Fruit fly (Drosophila melanogaster) whole organism, embryonic: ENCODE measurements around the gene CG34160.

Experiments used
- Ada2b ChIP-seq: fragments of 200-800 bp; sonication (Bioruptor generic); IDR thresholded peaks from 2 replicates; pipeline ENCODE4 v1.3.6; 2022; ENCODE audit warnings: missing biosample characterization, missing genetic modification characterization
- Blimp-1 ChIP-seq: fragments of 200-800 bp; sonication (Bioruptor generic); optimal IDR thresholded peaks from 3 replicates; lab custom pipeline; 2018; ENCODE audit warnings: missing biosample characterization, missing genetic modification characterization, mild to moderate bottlenecking, moderate library complexity, missing genetic modification reagents
- CG10543 ChIP-seq: fragments of 200-800 bp; sonication (Bioruptor generic); optimal IDR thresholded peaks from 3 replicates; lab custom pipeline; 2017; ENCODE audit warnings: missing biosample characterization, mild to moderate bottlenecking, missing genetic modification characterization, moderate library complexity
- CG11085 ChIP-seq: fragments of 200-800 bp; sonication (Bioruptor generic); IDR thresholded peaks from 2 replicates; pipeline ENCODE4 v1.3.6; 2022; ENCODE audit warnings: missing biosample characterization, missing genetic modification characterization
- CG11504 ChIP-seq: fragments of 200-800 bp; sonication (Bioruptor generic); optimal IDR thresholded peaks from 3 replicates; lab custom pipeline; 2019; ENCODE audit warnings: missing biosample characterization, mild to moderate bottlenecking, missing genetic modification characterization, moderate library complexity
- CG11695 ChIP-seq: fragments of 200-800 bp; sonication (Bioruptor generic); IDR thresholded peaks from 3 replicates; pipeline ENCODE4 v1.3.6; 2022; ENCODE audit warnings: missing biosample characterization, missing genetic modification characterization
- CG12236 ChIP-seq: fragments of 200-800 bp; sonication (Bioruptor generic); optimal IDR thresholded peaks from 2 replicates; lab custom pipeline; 2016; ENCODE audit warnings: missing biosample characterization, missing genetic modification characterization
- CG14441 ChIP-seq: fragments of 200-800 bp; sonication (Bioruptor generic); IDR thresholded peaks from 2 replicates; pipeline ENCODE4 v1.3.6; 2022; ENCODE audit warnings: missing biosample characterization, missing genetic modification characterization
- CG16779 ChIP-seq: fragments of 200-800 bp; sonication (Bioruptor generic); IDR thresholded peaks from 2 replicates; pipeline ENCODE4 v1.3.6; 2022; ENCODE audit warnings: missing biosample characterization, missing genetic modification characterization
- CG17912 ChIP-seq: fragments of 200-800 bp; sonication (Bioruptor generic); optimal IDR thresholded peaks from 2 replicates; lab custom pipeline; 2018; ENCODE audit warnings: missing biosample characterization, mild to moderate bottlenecking, missing genetic modification characterization
- CG1832 ChIP-seq: fragments of 200-800 bp; sonication (Bioruptor generic); optimal IDR thresholded peaks from 2 replicates; lab custom pipeline; 2017; ENCODE audit warnings: missing biosample characterization, mild to moderate bottlenecking, missing genetic modification characterization, inconsistent platforms
- CG2712 ChIP-seq: fragments of 200-800 bp; optimal IDR thresholded peaks from 3 replicates; lab custom pipeline; 2019; ENCODE audit warnings: missing biosample characterization, mild to moderate bottlenecking, missing genetic modification characterization, moderate library complexity
- CG30020 ChIP-seq: fragments of 200-800 bp; optimal IDR thresholded peaks from 2 replicates; lab custom pipeline; 2019; ENCODE audit warnings: missing biosample characterization, mild to moderate bottlenecking, missing genetic modification characterization, moderate library complexity
- CG4617 ChIP-seq: fragments of 200-800 bp; sonication (Bioruptor generic); optimal IDR thresholded peaks from 3 replicates; lab custom pipeline; 2016; ENCODE audit warnings: missing biosample characterization, missing genetic modification characterization, borderline replicate concordance
- CG6272 ChIP-seq: fragments of 200-800 bp; sonication (Bioruptor generic); IDR thresholded peaks from 2 replicates; pipeline ENCODE4 v1.3.6; 2022; ENCODE audit warnings: missing biosample characterization, missing genetic modification characterization
- CG6813 ChIP-seq: fragments of 200-800 bp; sonication (Bioruptor generic); optimal IDR thresholded peaks from 2 replicates; lab custom pipeline; 2017; ENCODE audit warnings: missing biosample characterization, missing genetic modification characterization, mild to moderate bottlenecking, moderate library complexity, missing genetic modification reagents
- CG7987 ChIP-seq: fragments of 200-800 bp; sonication (Bioruptor generic); optimal IDR thresholded peaks from 2 replicates; lab custom pipeline; 2018; ENCODE audit warnings: missing biosample characterization, mild to moderate bottlenecking, missing genetic modification characterization, moderate library complexity
- E2f1 ChIP-seq: fragments of 200-800 bp; sonication (Bioruptor generic); IDR thresholded peaks from 2 replicates; pipeline ENCODE4 v1.3.6; 2022; ENCODE audit warnings: missing biosample characterization, missing genetic modification characterization
- GATAe ChIP-seq: fragments of 200-800 bp; sonication (Bioruptor generic); conservative IDR thresholded peaks from 2 replicates; pipeline ENCODE4 v1.3.6; 2022; ENCODE audit warnings: missing biosample characterization, missing genetic modification characterization
- Hey ChIP-seq: fragments of 200-800 bp; sonication (Bioruptor generic); optimal IDR thresholded peaks from 3 replicates; lab custom pipeline; 2018; ENCODE audit warnings: missing biosample characterization, mild to moderate bottlenecking, missing genetic modification characterization
- HmgZ ChIP-seq: fragments of 200-800 bp; sonication (Bioruptor generic); optimal IDR thresholded peaks from 2 replicates; lab custom pipeline; 2018; ENCODE audit warnings: missing biosample characterization, mild to moderate bottlenecking, missing genetic modification characterization
- Jarid2 ChIP-seq: fragments of 200-800 bp; sonication (Bioruptor generic); optimal IDR thresholded peaks from 3 replicates; lab custom pipeline; 2017; ENCODE audit warnings: mild to moderate bottlenecking, missing biosample characterization, missing genetic modification reagents, missing genetic modification characterization
- MTF-1 ChIP-seq: fragments of 200-800 bp; sonication (Bioruptor generic); optimal IDR thresholded peaks from 2 replicates; lab custom pipeline; 2018; ENCODE audit warnings: missing biosample characterization, mild to moderate bottlenecking, missing genetic modification characterization, borderline replicate concordance
- Med ChIP-seq: fragments of 200-800 bp; sonication (Bioruptor generic); peaks from one replicate; lab custom pipeline; 2016; ENCODE audit warnings: missing biosample characterization, missing genetic modification characterization, mild to moderate bottlenecking, inconsistent platforms, moderate library complexity
- NfI ChIP-seq: fragments of 200-800 bp; sonication (Bioruptor generic); optimal IDR thresholded peaks from 3 replicates; lab custom pipeline; 2018; ENCODE audit warnings: missing biosample characterization, mild to moderate bottlenecking, missing genetic modification characterization, moderate library complexity
- Oaz ChIP-seq: fragments of 200-800 bp; sonication (Bioruptor generic); IDR thresholded peaks from 2 replicates; pipeline ENCODE4 v1.3.6; 2022; ENCODE audit warnings: missing biosample characterization, missing genetic modification characterization
- Ptx1 ChIP-seq: fragments of 200-800 bp; sonication (Bioruptor generic); IDR thresholded peaks from 2 replicates; pipeline ENCODE4 v1.3.6; 2022; ENCODE audit warnings: missing biosample characterization, missing genetic modification characterization
- Sry-β ChIP-seq: fragments of 200-800 bp; sonication (Bioruptor generic); optimal IDR thresholded peaks from 2 replicates; lab custom pipeline; 2018; ENCODE audit warnings: missing biosample characterization, mild to moderate bottlenecking, missing genetic modification characterization, moderate library complexity
- Xrp1 ChIP-seq: fragments of 200-800 bp; sonication (Bioruptor generic); IDR thresholded peaks from 2 replicates; pipeline ENCODE4 v1.3.6; 2022; ENCODE audit warnings: missing biosample characterization, missing genetic modification characterization
- ap ChIP-seq: fragments of 200-800 bp; sonication (Bioruptor generic); IDR thresholded peaks from 2 replicates; pipeline ENCODE4 v1.3.6; 2022; ENCODE audit warnings: missing biosample characterization, missing genetic modification characterization
- ara ChIP-seq: fragments of 200-800 bp; sonication (Bioruptor generic); IDR thresholded peaks from 2 replicates; pipeline ENCODE4 v1.3.6; 2022; ENCODE audit warnings: missing biosample characterization, missing genetic modification characterization
- bab2 ChIP-seq: fragments of 200-800 bp; sonication (Bioruptor generic); optimal IDR thresholded peaks from 2 replicates; lab custom pipeline; 2016; ENCODE audit warnings: missing biosample characterization, missing genetic modification characterization
- bigmax ChIP-seq: fragments of 200-800 bp; sonication (Bioruptor generic); optimal IDR thresholded peaks from 2 replicates; lab custom pipeline; 2018; ENCODE audit warnings: missing biosample characterization, mild to moderate bottlenecking, missing genetic modification characterization
- chn ChIP-seq: fragments of 200-800 bp; sonication (Bioruptor generic); optimal IDR thresholded peaks from 2 replicates; lab custom pipeline; 2016; ENCODE audit warnings: missing biosample characterization, missing genetic modification characterization
- eve ChIP-seq, 2 experiments: fragments of >200 bp; optimal IDR thresholded peaks; 2 replicates each; lab custom pipeline; 2017; ENCODE audit warnings: missing biosample characterization in 2 of 2, missing genetic modification characterization in 2 of 2
- gem ChIP-seq: fragments of 200-800 bp; sonication (Bioruptor generic); optimal IDR thresholded peaks from 2 replicates; lab custom pipeline; 2019; ENCODE audit warnings: missing biosample characterization, mild to moderate bottlenecking, missing genetic modification characterization, moderate library complexity
- grau ChIP-seq: fragments of 200-800 bp; optimal IDR thresholded peaks from 3 replicates; lab custom pipeline; 2019; ENCODE audit warnings: missing biosample characterization, mild to moderate bottlenecking, missing genetic modification characterization, moderate library complexity
- insv ChIP-seq, 2 experiments: fragments of 200-800 bp; sonication (Bioruptor generic); optimal IDR thresholded peaks; 3 replicates each; lab custom pipeline; 2016 to 2018; ENCODE audit warnings: missing biosample characterization in 2 of 2, missing genetic modification characterization in 2 of 2
- jigr1 ChIP-seq: fragments of 200-800 bp; sonication (Bioruptor generic); IDR thresholded peaks from 3 replicates; pipeline ENCODE4 v1.3.6; 2022; ENCODE audit warnings: missing biosample characterization, missing genetic modification characterization
- otp ChIP-seq: fragments of 200-800 bp; sonication (Bioruptor generic); IDR thresholded peaks from 3 replicates; pipeline ENCODE4, ENCODE4 v1.3.6; 2022; ENCODE audit warnings: missing biosample characterization, missing genetic modification characterization
- phol ChIP-seq: fragments of 200-800 bp; sonication (Bioruptor generic); optimal IDR thresholded peaks from 3 replicates; lab custom pipeline; 2018; ENCODE audit warnings: missing biosample characterization, mild to moderate bottlenecking, missing genetic modification characterization, moderate library complexity
- prd ChIP-seq, 3 experiments: fragments of >200 bp in 2 of 3; fragments of 200-800 bp in 1 of 3; sonication (Bioruptor generic) in 1 of 3; optimal IDR thresholded peaks in 2 of 3; IDR thresholded peaks in 1 of 3; 2 replicates in 2 of 3; 3 replicates in 1 of 3; pipeline versions ENCODE4 v1.3.6 to Lab custom; 2017 to 2022; ENCODE audit warnings: missing biosample characterization in 1 of 3, missing genetic modification characterization in 1 of 3
- ranshi ChIP-seq: fragments of 200-800 bp; sonication (Bioruptor generic); IDR thresholded peaks from 2 replicates; pipeline ENCODE4 v1.3.6; 2022; ENCODE audit warnings: missing biosample characterization, missing genetic modification characterization
- slbo ChIP-seq: fragments of 200-800 bp; sonication (Bioruptor generic); IDR thresholded peaks from 2 replicates; pipeline ENCODE4 v1.3.6; 2022; ENCODE audit warnings: missing biosample characterization, missing genetic modification characterization
- tgo ChIP-seq: fragments of 200-800 bp; sonication (Bioruptor generic); IDR thresholded peaks from 3 replicates; pipeline ENCODE4 v1.3.6; 2022; ENCODE audit warnings: missing biosample characterization, missing genetic modification characterization
- tup ChIP-seq: fragments of 200-800 bp; sonication (Bioruptor generic); optimal IDR thresholded peaks from 2 replicates; lab custom pipeline; 2016; ENCODE audit warnings: missing biosample characterization, mild to moderate bottlenecking, missing genetic modification characterization, moderate library complexity
- twi ChIP-seq: fragments of 200-800 bp; optimal IDR thresholded peaks from 2 replicates; lab custom pipeline; 2019; ENCODE audit warnings: missing biosample characterization, mild to moderate bottlenecking, missing genetic modification characterization, moderate library complexity
- unc-4 ChIP-seq: fragments of 200-800 bp; sonication (Bioruptor generic); IDR thresholded peaks from 2 replicates; pipeline ENCODE4 v1.3.6; 2022; ENCODE audit warnings: missing biosample characterization, missing genetic modification characterization; ENCODE audit not compliant: partially characterized antibody
- vvl ChIP-seq: fragments of 200-800 bp; sonication (Bioruptor generic); IDR thresholded peaks from 2 replicates; pipeline ENCODE4 v1.3.6; 2022; ENCODE audit warnings: missing biosample characterization, missing genetic modification characterization
- zfh1 ChIP-seq: fragments of 200-800 bp; sonication (Bioruptor generic); IDR thresholded peaks from 3 replicates; pipeline ENCODE4 v1.3.6; 2022; ENCODE audit warnings: missing biosample characterization, missing genetic modification characterization

The CG34160 gene

DNA sequence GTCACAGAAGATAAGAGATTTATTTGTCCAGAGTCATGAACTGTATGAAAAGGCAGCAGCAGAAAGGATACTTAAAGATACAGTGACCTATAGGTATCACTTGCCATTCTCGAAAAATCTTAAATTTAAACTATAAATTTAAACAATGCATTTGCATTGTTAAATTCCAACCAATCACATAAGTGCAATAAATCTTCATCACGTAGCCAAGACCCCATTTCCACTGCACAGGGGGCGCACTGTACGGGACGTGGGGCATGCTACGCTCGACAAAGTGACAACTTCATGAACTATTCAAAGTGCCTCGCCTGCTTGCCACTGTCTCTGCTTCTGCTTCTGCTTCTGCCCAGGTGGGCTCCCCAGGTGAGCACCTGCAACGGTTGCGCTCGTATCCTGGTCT lies 24.3 kb upstream of the CG34160 start (continued):
- TF ChIP-seq CG4617 (no peak), phol (tag; lab: Kevin White, UChicago) (peak; percentile 8), zfh1 (GFP tag; lab: Robert Waterston, UW) (peak; percentile 63; the same call in 2 of the 3 replicates), MTF-1 (GFP tag; lab: Kevin White, UChicago) (no peak), CG7987 (no peak), ap (GFP tag; lab: Robert Waterston, UW) (peak; percentile 14; the same call in 1 of the 2 replicates), tgo (GFP tag; lab: Robert Waterston, UW) (peak; percentile 19; the same call in 1 of the 3 replicates), prd (optimal IDR thresholded peaks at IDR 0.05; lab: Kevin White, UChicago) (no peak), prd (GFP tag; IDR thresholded peaks at IDR 0.05; lab: Robert Waterston, UW) (peak; percentile 29; the same call in 1 of the 3 replicates), gem (tag; lab: Kevin White, UChicago) (peak; percentile 23), CG1832 (no peak), CG11085 (GFP tag; lab: Robert Waterston, UW) (peak; percentile 51), Jarid2 (no peak), HmgZ (no peak), CG6272 (GFP tag; lab: Robert Waterston, UW) (no peak), Ada2b (GFP tag; lab: Robert Waterston, UW) (no peak), otp (GFP tag; lab: Robert Waterston, UW) (0 out of 3 replicates have a peak, but pooled peaks have one; percentile 27), jigr1 (GFP tag; lab: Robert Waterston, UW) (no peak), CG2712 (peak; percentile 4), ranshi (GFP tag; lab: Robert Waterston, UW) (0 out of 2 replicates have a peak, but pooled peaks have one; percentile 20), GATAe (GFP tag; lab: Robert Waterston, UW) (no peak), Sry-β (no peak), CG17912 (no peak), CG14441 (GFP tag; lab: Robert Waterston, UW) (peak; percentile 47; the same call in 1 of the 2 replicates), E2f1 (0 out of 2 replicates have a peak, but pooled peaks have one; percentile 9), insv (GFP tag; optimal IDR thresholded peaks at IDR 0.05; lab: Kevin White, UChicago) (no peak), ara (GFP tag; lab: Robert Waterston, UW) (peak; percentile 47; the same call in 1 of the 2 replicates), Oaz (GFP tag; lab: Robert Waterston, UW) (0 out of 2 replicates have a peak, but pooled peaks have one; percentile 13), twi (tag; lab: Kevin White, UChicago) (no peak), chn (no peak), NfI (no peak), Blimp-1 (GFP tag; lab: Kevin White, UChicago) (peak; percentile 5), CG16779 (GFP tag; lab: Robert Waterston, UW) (no peak), slbo (GFP tag; lab: Robert Waterston, UW) (peak; percentile 43; the same call in 1 of the 2 replicates), Hey (tag; lab: Kevin White, UChicago) (no peak), CG12236 (no peak), CG11695 (GFP tag; lab: Robert Waterston, UW) (no peak), tup (GFP tag; lab: Kevin White, UChicago) (no peak), grau (tag; lab: Kevin White, UChicago) (peak; percentile 68), CG6813 (no peak), Ptx1 (GFP tag; lab: Robert Waterston, UW) (peak; percentile 37; the same call in 1 of the 2 replicates), vvl (GFP tag; lab: Robert Waterston, UW) (peak; percentile 41), Med (GFP tag; lab: Kevin White, UChicago) (peak; percentile 44), unc-4 (no peak), Xrp1 (GFP tag; lab: Robert Waterston, UW) (peak; percentile 16; the same call in 1 of the 2 replicates), CG10543 (GFP tag; lab: Kevin White, UChicago) (no peak), CG30020 (tag; lab: Kevin White, UChicago) (no peak), bigmax (GFP tag; lab: Kevin White, UChicago) (no peak), eve (GFP tag; optimal IDR thresholded peaks at IDR 0.05; lab: Kevin White, UChicago) (no peak), CG11504 (tag; lab: Kevin White, UChicago) (peak; percentile 21), bab2 (GFP tag; lab: Kevin White, UChicago) (no peak)
